Worm (Caenorhabditis elegans) whole organism, L3 larva: ENCODE results near the gene srh-179.
"Not testable (repeated sequence)": the region's sequence is repeated elsewhere in the genome, so short reads cannot be mapped to it uniquely, and the experiment has no call there.

ENCODE experiments used
- R02D3.7 ChIP-seq: fragments of 150-350 bp; optimal IDR thresholded peaks from 2 replicates; lab custom pipeline; 2014; ENCODE audit warnings: missing biosample characterization, missing genetic modification characterization
- ZK546.5 ChIP-seq: sonication (generic microtip); optimal IDR thresholded peaks from 2 replicates; lab custom pipeline; 2017; ENCODE audit warnings: missing biosample characterization, missing genetic modification characterization
- ceh-16 ChIP-seq: sonication (generic microtip); optimal IDR thresholded peaks from 2 replicates; lab custom pipeline; 2017; ENCODE audit warnings: missing biosample characterization, missing genetic modification characterization
- ceh-82 ChIP-seq: fragments of 150-350 bp; optimal IDR thresholded peaks from 2 replicates; lab custom pipeline; 2014; ENCODE audit warnings: missing biosample characterization, missing genetic modification characterization
- daf-12 ChIP-seq: fragments of 150-350 bp; optimal IDR thresholded peaks from 2 replicates; lab custom pipeline; 2014; ENCODE audit warnings: missing biosample characterization, missing genetic modification reagents, missing genetic modification characterization
- egl-27 ChIP-seq: sonication (generic microtip); optimal IDR thresholded peaks from 4 replicates; lab custom pipeline; 2017; ENCODE audit warnings: missing biosample characterization, missing genetic modification reagents, missing genetic modification characterization
- egl-5 ChIP-seq: fragments of 150-350 bp; optimal IDR thresholded peaks from 2 replicates; lab custom pipeline; 2017; ENCODE audit warnings: missing biosample characterization, missing genetic modification reagents, missing genetic modification characterization, inconsistent platforms
- elt-1 ChIP-seq: fragments of 150-350 bp; optimal IDR thresholded peaks from 2 replicates; lab custom pipeline; 2014; ENCODE audit warnings: missing biosample characterization, missing genetic modification characterization
- elt-3 ChIP-seq, 3 experiments: fragments of 150-350 bp in 1 of 3; sonication (generic microtip) in 2 of 3; optimal IDR thresholded peaks; 2 replicates in 2 of 3; 4 replicates in 1 of 3; lab custom pipeline; 2014 to 2017; ENCODE audit warnings: missing biosample characterization in 3 of 3, missing genetic modification characterization in 3 of 3
- eor-1 ChIP-seq, 2 experiments: fragments of 150-350 bp; optimal IDR thresholded peaks; 2 replicates each; lab custom pipeline; 2014 to 2018; ENCODE audit warnings: missing biosample characterization in 2 of 2, missing genetic modification characterization in 2 of 2
- fkh-10 ChIP-seq: sonication (generic microtip); optimal IDR thresholded peaks from 2 replicates; lab custom pipeline; 2017; ENCODE audit warnings: missing biosample characterization, missing genetic modification reagents, missing genetic modification characterization
- fkh-2 ChIP-seq: fragments of 150-350 bp; optimal IDR thresholded peaks from 2 replicates; lab custom pipeline; 2014; ENCODE audit warnings: missing biosample characterization, missing genetic modification reagents, missing genetic modification characterization
- jun-1 ChIP-seq: fragments of 150-350 bp; optimal IDR thresholded peaks from 2 replicates; lab custom pipeline; 2014; ENCODE audit warnings: missing biosample characterization, missing genetic modification reagents, missing genetic modification characterization
- lin-15B ChIP-seq: fragments of 150-350 bp; optimal IDR thresholded peaks from 2 replicates; lab custom pipeline; 2014; ENCODE audit warnings: missing biosample characterization, missing genetic modification characterization
- lsy-12 ChIP-seq: sonication (generic microtip); optimal IDR thresholded peaks from 2 replicates; lab custom pipeline; 2016; ENCODE audit warnings: mild to moderate bottlenecking, missing genetic modification characterization, missing compliant biosample characterization
- mdl-1 ChIP-seq: fragments of 150-350 bp; optimal IDR thresholded peaks from 2 replicates; lab custom pipeline; 2014; ENCODE audit warnings: missing biosample characterization, missing genetic modification characterization
- mml-1 ChIP-seq: fragments of 150-350 bp; sonication (generic microtip); optimal IDR thresholded peaks from 3 replicates; lab custom pipeline; 2014; ENCODE audit warnings: missing biosample characterization, missing genetic modification characterization
- nfya-1 ChIP-seq: sonication (generic microtip); optimal IDR thresholded peaks from 2 replicates; lab custom pipeline; 2017; ENCODE audit warnings: missing genetic modification characterization, mild to moderate bottlenecking, missing compliant biosample characterization, antibody characterized with exemption, moderate library complexity; ENCODE audit not compliant: insufficient read depth
- nhr-11 ChIP-seq: fragments of 150-350 bp; optimal IDR thresholded peaks from 2 replicates; lab custom pipeline; 2014; ENCODE audit warnings: missing biosample characterization, missing genetic modification characterization
- nhr-25 ChIP-seq: sonication (generic microtip); optimal IDR thresholded peaks from 2 replicates; lab custom pipeline; 2017; ENCODE audit warnings: missing biosample characterization, missing genetic modification characterization
- nhr-28 ChIP-seq: fragments of 150-350 bp; optimal IDR thresholded peaks from 2 replicates; lab custom pipeline; 2014; ENCODE audit warnings: missing biosample characterization, missing genetic modification characterization
- nhr-76 ChIP-seq: fragments of 150-350 bp; sonication (generic microtip); optimal IDR thresholded peaks from 5 replicates; lab custom pipeline; 2014; ENCODE audit warnings: missing biosample characterization, missing genetic modification characterization
- sea-2 ChIP-seq: fragments of 150-350 bp; sonication (generic microtip); optimal IDR thresholded peaks from 4 replicates; lab custom pipeline; 2014; ENCODE audit warnings: missing biosample characterization, missing genetic modification reagents, missing genetic modification characterization
- skn-1 ChIP-seq: fragments of 150-350 bp; optimal IDR thresholded peaks from 2 replicates; lab custom pipeline; 2014; ENCODE audit warnings: missing biosample characterization, missing genetic modification characterization
- tbx-2 ChIP-seq: sonication (generic microtip); optimal IDR thresholded peaks from 2 replicates; lab custom pipeline; 2016; ENCODE audit warnings: mild to moderate bottlenecking, missing genetic modification characterization, missing compliant biosample characterization
- unc-39 ChIP-seq: sonication (generic microtip); optimal IDR thresholded peaks from 4 replicates; lab custom pipeline; 2017; ENCODE audit warnings: missing biosample characterization, missing genetic modification characterization
- unc-62 ChIP-seq: fragments of 150-350 bp; sonication (generic microtip); optimal IDR thresholded peaks from 4 replicates; lab custom pipeline; 2014; ENCODE audit warnings: missing biosample characterization, missing genetic modification reagents, missing genetic modification characterization
- zag-1 ChIP-seq: fragments of 150-350 bp; optimal IDR thresholded peaks from 2 replicates; lab custom pipeline; 2014; ENCODE audit warnings: missing biosample characterization, missing genetic modification characterization
- ztf-11 ChIP-seq: fragments of 150-350 bp; optimal IDR thresholded peaks from 2 replicates; lab custom pipeline; 2014; ENCODE audit warnings: missing biosample characterization, missing genetic modification characterization

Gene srh-179

DNA sequence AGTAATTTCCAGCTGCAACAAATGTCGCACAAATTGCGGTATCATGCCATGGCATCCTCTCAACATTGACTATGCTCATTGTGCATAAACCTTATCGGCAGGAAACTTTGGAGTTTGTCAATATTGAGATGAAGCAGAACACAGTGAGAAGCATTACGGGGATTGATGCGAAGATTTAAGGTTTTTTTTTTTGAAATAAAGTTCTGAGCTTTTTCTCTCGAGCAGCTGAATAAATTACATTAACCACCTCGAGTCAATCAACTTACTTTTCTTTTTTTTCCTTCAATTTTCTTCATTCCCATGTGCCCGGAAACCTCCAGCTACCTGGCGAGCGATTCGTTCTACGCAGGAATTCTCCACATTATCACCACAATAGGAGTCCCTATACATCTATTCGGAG, at the start of gene srh-179:
TSS of gene srh-179 (plus strand) at position 301 of the 400 bp plus-strand sequence.
- TF ChIP-seq eor-1 (tag; optimal IDR thresholded peaks at IDR 0.05; lab: Kevin White, UChicago): no peak
- TF ChIP-seq zag-1 (tag; lab: Kevin White, UChicago): no peak
- TF ChIP-seq nhr-28 (tag; lab: Kevin White, UChicago): no peak
- no peak for TF ChIP-seq egl-5 (tag; lab: Kevin White, UChicago)
- no peak for TF ChIP-seq ZK546.5 (tag; lab: Kevin White, UChicago)
- TF ChIP-seq nhr-76 (tag; lab: Kevin White, UChicago): no peak
- no peak for TF ChIP-seq ztf-11 (tag; lab: Kevin White, UChicago)
- TF ChIP-seq fkh-2 (tag; lab: Kevin White, UChicago): no peak
- TF ChIP-seq lin-15B (tag; lab: Kevin White, UChicago): no peak

DNA sequence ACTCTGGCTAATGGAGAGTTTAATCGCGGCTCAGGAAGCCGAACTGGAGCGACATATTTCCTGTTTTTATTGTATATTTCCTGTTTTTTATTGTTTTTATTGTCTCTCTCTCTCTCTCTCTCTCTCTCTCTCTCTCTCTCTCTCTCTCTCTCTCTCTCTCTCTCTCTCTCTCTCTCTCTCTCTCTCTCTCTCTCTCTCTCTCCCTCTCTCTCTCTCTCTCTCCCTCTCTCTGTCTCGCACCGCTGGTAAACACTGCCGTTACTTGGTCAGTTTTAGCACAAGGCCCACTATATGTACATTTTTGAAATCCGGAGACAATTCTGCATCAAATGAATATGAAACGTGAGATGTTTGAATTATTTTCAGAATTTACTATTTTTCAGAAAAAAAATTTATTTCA, 45.4 kb upstream of the srh-179 start:
- TF ChIP-seq R02D3.7 (tag; lab: Kevin White, UChicago): no peak
- TF ChIP-seq elt-1 (tag; lab: Kevin White, UChicago): no peak
- no peak for TF ChIP-seq nhr-25 (tag; lab: Kevin White, UChicago)
- TF ChIP-seq, all 47 proteins: peak for 0

DNA sequence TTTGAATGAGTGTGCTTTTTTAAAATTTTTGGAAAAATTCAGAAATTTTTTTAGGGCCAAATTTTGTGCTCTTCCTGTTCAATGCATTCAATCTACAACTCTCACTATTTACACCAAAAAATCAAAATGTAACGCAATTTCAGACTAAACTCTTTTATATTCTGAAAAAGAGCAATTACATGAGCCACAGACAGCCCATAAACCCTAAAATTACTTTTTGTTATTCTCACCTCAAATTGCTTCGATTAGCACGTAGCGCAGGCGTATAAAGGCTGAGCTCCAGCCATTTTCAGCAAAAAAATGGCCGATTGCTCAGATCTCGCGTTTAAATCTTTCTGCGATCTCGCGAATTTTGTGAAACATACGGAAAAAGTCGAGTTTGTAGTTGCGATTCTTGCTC, 44.7 kb upstream of the srh-179 start, which contains the start of gene srw-82:
TSS of gene srw-82 (plus strand) at position 301 of the 400 bp plus-strand sequence.
- TF ChIP-seq egl-27 (tag; lab: Kevin White, UChicago): no peak
- no peak for TF ChIP-seq zag-1 (tag; lab: Kevin White, UChicago)
- TF ChIP-seq lsy-12 (tag; lab: Kevin White, UChicago): no peak
- TF ChIP-seq elt-3 (tag; optimal IDR thresholded peaks at IDR 0.05; lab: Kevin White, UChicago): no peak
- TF ChIP-seq nfya-1 (tag; lab: Kevin White, UChicago): no peak
- no peak for TF ChIP-seq jun-1 (tag; lab: Kevin White, UChicago)
- TF ChIP-seq fkh-10 (GFP tag; lab: Kevin White, UChicago): no peak
- no peak for TF ChIP-seq lin-15B (tag; lab: Kevin White, UChicago)
- TF ChIP-seq nhr-25 (tag; lab: Kevin White, UChicago): no peak
- TF ChIP-seq skn-1 (tag; lab: Kevin White, UChicago): no peak

DNA sequence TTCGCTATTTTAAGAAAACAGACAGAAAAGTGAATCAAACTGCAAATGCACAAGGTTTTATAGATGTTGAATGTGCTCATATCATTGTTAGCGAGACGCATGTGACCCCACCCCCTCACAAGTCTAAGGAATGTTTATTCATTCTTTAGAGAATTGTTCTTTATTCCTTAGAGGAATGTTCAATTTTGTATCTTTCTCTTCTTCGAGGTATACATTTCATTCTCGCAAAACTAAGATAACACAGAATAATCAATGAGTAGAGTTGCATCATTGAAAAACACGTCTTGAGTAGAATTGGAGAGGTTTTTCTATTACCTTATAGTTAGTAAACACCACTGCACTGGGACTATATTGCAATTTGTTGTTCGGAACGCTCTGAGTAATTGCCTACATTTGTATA, 41.2 kb upstream of the srh-179 start, which contains the start of gene ZK262.20:
TSS of gene ZK262.20 (minus strand) at position 101 of the 400 bp plus-strand sequence.
- no peak for TF ChIP-seq elt-1 (tag; lab: Kevin White, UChicago)
- TF ChIP-seq, all 47 proteins: peak for 0

DNA sequence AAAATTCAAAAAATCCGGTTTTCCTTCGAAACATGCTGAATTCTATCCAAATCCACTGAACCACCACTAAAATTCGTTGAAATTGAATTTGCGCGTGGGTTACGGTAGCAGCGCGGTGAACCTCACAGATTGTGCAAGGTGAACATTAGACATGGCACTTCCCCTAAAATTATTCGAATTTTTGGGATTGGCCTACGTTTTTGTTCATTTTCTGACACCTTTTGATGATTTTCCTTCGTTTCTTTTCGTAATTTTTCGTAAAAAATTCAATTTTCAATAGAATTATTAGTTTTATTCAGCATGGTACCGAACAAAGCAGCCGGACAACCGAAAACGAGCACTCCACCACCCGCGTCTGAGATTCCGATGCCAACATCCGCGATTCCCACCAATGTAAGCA, 38.1 kb upstream of the srh-179 start, which contains the start of gene ZK262.8:
TSS of gene ZK262.8 (plus strand) at position 301 of the 400 bp plus-strand sequence.
- TF ChIP-seq daf-12 (tag; lab: Kevin White, UChicago): no peak
- no peak for TF ChIP-seq elt-3 (tag; optimal IDR thresholded peaks at IDR 0.05; lab: Kevin White, UChicago)
- no peak for TF ChIP-seq unc-62
- no peak for TF ChIP-seq egl-27 (tag; lab: Kevin White, UChicago)
- TF ChIP-seq skn-1 (tag; lab: Kevin White, UChicago): no peak
- TF ChIP-seq ceh-16 (tag; lab: Kevin White, UChicago): no peak

DNA sequence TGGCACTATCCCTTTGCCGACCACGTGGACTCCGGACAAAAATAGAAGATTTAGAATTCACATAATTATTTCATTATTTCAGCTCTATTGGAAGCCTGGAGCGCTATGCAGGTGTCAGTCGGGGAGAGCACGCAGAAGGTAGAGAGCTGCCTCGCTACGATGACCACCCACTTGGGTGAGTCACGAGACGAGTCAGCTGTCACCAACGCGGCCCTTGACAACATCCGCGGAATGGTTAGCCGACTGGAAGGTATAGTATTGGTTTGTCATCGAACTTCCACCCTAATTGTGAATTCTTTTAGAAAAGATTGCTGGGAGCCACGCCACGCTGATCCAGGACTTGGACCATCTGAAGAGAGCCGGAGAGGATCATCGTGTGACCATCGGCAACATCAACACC, 36.7 kb upstream of the srh-179 start, which contains the start of gene ZK262.9:
TSS of gene ZK262.9 (plus strand) at position 301 of the 400 bp plus-strand sequence.
- TF ChIP-seq tbx-2; sea-2 (GFP tag; lab: Kevin White, UChicago); jun-1 (tag; lab: Kevin White, UChicago): not testable (repeated sequence)

DNA sequence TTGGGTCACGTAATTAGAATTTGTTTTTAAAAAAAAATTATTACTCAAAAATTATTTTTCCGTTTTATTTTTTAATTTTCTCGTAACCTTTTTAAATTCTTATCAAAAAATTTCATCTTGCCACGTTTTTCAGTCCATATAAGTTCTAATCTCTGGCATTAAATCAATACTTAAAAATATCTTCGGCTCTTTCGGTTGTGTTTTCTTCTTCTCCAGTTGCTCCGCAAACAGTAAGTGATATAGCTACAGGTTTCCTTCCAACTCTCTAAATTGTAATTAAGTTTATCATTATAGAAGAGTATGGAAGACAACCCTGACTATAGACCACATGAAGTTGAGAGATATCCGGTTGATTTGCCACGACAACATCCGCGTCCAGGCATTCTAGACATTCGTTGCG, 32.1 kb upstream of the srh-179 start, which contains the start of gene ZK228.1:
TSS of gene ZK228.1 (plus strand) at position 301 of the 400 bp plus-strand sequence.
- no peak for TF ChIP-seq mml-1 (tag; lab: Kevin White, UChicago)

DNA sequence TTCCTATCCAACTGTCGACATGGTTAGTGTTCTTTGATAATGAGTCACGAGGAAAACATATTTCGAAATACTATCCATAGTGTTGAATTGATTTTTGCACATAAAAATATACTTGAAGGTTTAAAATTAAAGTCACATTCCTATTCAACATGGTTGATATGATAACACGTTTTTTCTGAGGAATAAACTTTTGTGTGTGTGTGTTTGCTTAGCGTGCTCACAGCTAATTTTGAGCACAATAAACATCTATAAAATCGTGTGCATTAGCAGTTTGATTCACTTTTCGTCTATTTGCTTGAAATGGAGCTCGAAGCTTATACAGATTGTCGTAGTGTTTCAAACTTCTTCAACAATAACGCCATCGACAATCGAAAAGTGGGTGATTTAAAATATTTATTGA, 19.6 kb upstream of the srh-179 start, which contains the start of gene ZK228.10:
TSS of gene ZK228.10 (plus strand) at position 301 of the 400 bp plus-strand sequence.
- no peak for TF ChIP-seq unc-62
- no peak for TF ChIP-seq ceh-16 (tag; lab: Kevin White, UChicago)
- TF ChIP-seq ceh-82: no peak
- TF ChIP-seq egl-5 (tag; lab: Kevin White, UChicago): no peak
- no peak for TF ChIP-seq ZK546.5 (tag; lab: Kevin White, UChicago)
- no peak for TF ChIP-seq unc-39 (tag; lab: Kevin White, UChicago)
- no peak for TF ChIP-seq R02D3.7 (tag; lab: Kevin White, UChicago)
- no peak for TF ChIP-seq elt-3 (tag; optimal IDR thresholded peaks at IDR 0.05; lab: Kevin White, UChicago)
- no peak for TF ChIP-seq nhr-11 (tag; lab: Kevin White, UChicago)
- TF ChIP-seq mdl-1 (tag; lab: Kevin White, UChicago): no peak
- TF ChIP-seq sea-2 (GFP tag; lab: Kevin White, UChicago): no peak
- TF ChIP-seq nfya-1 (tag; lab: Kevin White, UChicago): no peak
- TF ChIP-seq eor-1 (tag; optimal IDR thresholded peaks at IDR 0.05; lab: Kevin White, UChicago): no peak
